Worm (Caenorhabditis elegans) whole organism, young adult: ENCODE measurements around the gene spr-3.

ENCODE experiments used
- C17E4.6 ChIP-seq: fragments of 200-800 bp; sonication (Bioruptor generic); IDR thresholded peaks from 2 replicates; pipeline ENCODE4 v1.3.6; 2022; ENCODE audit warnings: missing genetic modification reagents, missing genetic modification characterization, missing compliant biosample characterization
- F23B12.7 ChIP-seq: sonication (generic microtip); optimal IDR thresholded peaks from 2 replicates; lab custom pipeline; 2017; ENCODE audit warnings: missing genetic modification characterization, mild to moderate bottlenecking, missing compliant biosample characterization, antibody characterized with exemption, moderate library complexity; ENCODE audit not compliant: insufficient read depth
- F55B11.4 ChIP-seq: sonication (generic microtip); optimal IDR thresholded peaks from 2 replicates; lab custom pipeline; 2016; ENCODE audit warnings: missing compliant biosample characterization, missing genetic modification characterization, borderline replicate concordance; ENCODE audit not compliant: insufficient read depth
- F57A8.1 ChIP-seq: fragments of 200-800 bp; sonication (Bioruptor generic); optimal IDR thresholded peaks from 2 replicates; lab custom pipeline; 2018; ENCODE audit warnings: mild to moderate bottlenecking, missing genetic modification characterization, moderate library complexity, missing compliant biosample characterization
- K11D2.4 ChIP-seq: fragments of 200-800 bp; sonication (Bioruptor generic); IDR thresholded peaks from 2 replicates; pipeline ENCODE4 v1.3.6; 2022; ENCODE audit warnings: missing genetic modification reagents, missing genetic modification characterization, missing compliant biosample characterization
- Y67H2A.10 ChIP-seq: fragments of 200-800 bp; sonication (Bioruptor generic); conservative IDR thresholded peaks from 2 replicates; pipeline ENCODE4 v1.3.6; 2022; ENCODE audit warnings: missing genetic modification reagents, missing genetic modification characterization, missing compliant biosample characterization
- Y79H2A.3 ChIP-seq: fragments of 200-800 bp; sonication (Bioruptor generic); conservative IDR thresholded peaks from 2 replicates; pipeline ENCODE4 v1.3.6; 2022; ENCODE audit warnings: missing genetic modification reagents, missing genetic modification characterization, missing compliant biosample characterization
- aptf-2 ChIP-seq: fragments of 200-800 bp; sonication (Bioruptor generic); conservative IDR thresholded peaks from 2 replicates; pipeline ENCODE4 v1.3.6; 2022; ENCODE audit warnings: missing genetic modification reagents, missing genetic modification characterization, missing compliant biosample characterization
- athp-1 ChIP-seq: sonication (generic microtip); optimal IDR thresholded peaks from 2 replicates; lab custom pipeline; 2017; ENCODE audit warnings: mild to moderate bottlenecking, missing genetic modification characterization, missing compliant biosample characterization
- attf-3 ChIP-seq: fragments of 200-800 bp; sonication (Bioruptor generic); conservative IDR thresholded peaks from 2 replicates; pipeline ENCODE4 v1.3.6; 2022; ENCODE audit warnings: missing genetic modification reagents, missing genetic modification characterization, missing compliant biosample characterization
- attf-5 ChIP-seq: fragments of 200-800 bp; sonication (Bioruptor generic); optimal IDR thresholded peaks from 2 replicates; lab custom pipeline; 2018; ENCODE audit warnings: mild to moderate bottlenecking, missing genetic modification characterization, missing compliant biosample characterization
- attf-6 ChIP-seq: fragments of 200-800 bp; sonication (Bioruptor generic); IDR thresholded peaks from 2 replicates; pipeline ENCODE4 v1.3.6; 2022; ENCODE audit warnings: missing genetic modification reagents, missing genetic modification characterization, missing compliant biosample characterization
- cebp-1 ChIP-seq, 2 experiments: fragments of 200-800 bp in 1 of 2; sonication (Bioruptor generic) in 1 of 2; sonication (generic microtip) in 1 of 2; IDR thresholded peaks in 1 of 2; optimal IDR thresholded peaks in 1 of 2; 2 replicates each; pipeline versions ENCODE4 v1.3.6 to Lab custom; 2017 to 2022; ENCODE audit warnings: missing compliant biosample characterization in 2 of 2, missing genetic modification characterization in 2 of 2, mild to moderate bottlenecking in 1 of 2, missing genetic modification reagents in 1 of 2, moderate library complexity in 1 of 2
- cebp-2 ChIP-seq: fragments of 200-800 bp; sonication (Bioruptor generic); IDR thresholded peaks from 2 replicates; pipeline ENCODE4 v1.3.6; 2022; ENCODE audit warnings: missing genetic modification characterization, missing compliant biosample characterization
- ceh-27 ChIP-seq: fragments of 200-800 bp; sonication (Bioruptor generic); optimal IDR thresholded peaks from 2 replicates; lab custom pipeline; 2018; ENCODE audit warnings: mild to moderate bottlenecking, missing genetic modification characterization, moderate library complexity, missing compliant biosample characterization
- ceh-40 ChIP-seq: fragments of 200-800 bp; sonication (Bioruptor generic); IDR thresholded peaks from 2 replicates; pipeline ENCODE4 v1.3.6; 2022; ENCODE audit warnings: missing genetic modification characterization, missing compliant biosample characterization
- dox-1 ChIP-seq: fragments of 200-800 bp; sonication (Bioruptor generic); IDR thresholded peaks from 2 replicates; pipeline ENCODE4 v1.3.6; 2022; ENCODE audit warnings: missing genetic modification reagents, missing genetic modification characterization, missing compliant biosample characterization
- dpff-1 ChIP-seq: sonication (generic microtip); optimal IDR thresholded peaks from 2 replicates; lab custom pipeline; 2017; ENCODE audit warnings: mild to moderate bottlenecking, missing genetic modification characterization, missing compliant biosample characterization
- egrh-3 ChIP-seq: fragments of 200-800 bp; sonication (Bioruptor generic); IDR thresholded peaks from 2 replicates; pipeline ENCODE4 v1.3.6; 2022; ENCODE audit warnings: missing genetic modification reagents, missing genetic modification characterization, missing compliant biosample characterization
- ekl-4 ChIP-seq: fragments of 200-800 bp; sonication (Bioruptor generic); IDR thresholded peaks from 2 replicates; pipeline ENCODE4 v1.3.6; 2022; ENCODE audit warnings: missing genetic modification reagents, missing genetic modification characterization, missing compliant biosample characterization
- hrde-1 ChIP-seq: sonication (generic microtip); optimal IDR thresholded peaks from 2 replicates; lab custom pipeline; 2016; ENCODE audit warnings: missing genetic modification characterization, mild to moderate bottlenecking, missing compliant biosample characterization, moderate library complexity, missing genotype, missing genetic modification reagents, borderline replicate concordance
- lag-1 ChIP-seq: fragments of 200-800 bp; sonication (Bioruptor generic); IDR thresholded peaks from 2 replicates; pipeline ENCODE4 v1.3.6; 2022; ENCODE audit warnings: missing genetic modification reagents, missing genetic modification characterization, missing compliant biosample characterization
- lin-35 ChIP-seq, 3 experiments: fragments of 150-350 bp in 2 of 3; sonication (generic microtip) in 1 of 3; optimal IDR thresholded peaks; 2 replicates each; lab custom pipeline; 2014 to 2018; ENCODE audit warnings: missing biosample characterization in 3 of 3, missing genetic modification characterization in 3 of 3, missing genetic modification reagents in 3 of 3
- mes-4 ChIP-seq: sonication (generic microtip); optimal IDR thresholded peaks from 2 replicates; lab custom pipeline; 2016; ENCODE audit warnings: missing genotype, missing genetic modification characterization, missing compliant biosample characterization
- nhr-80 ChIP-seq: sonication (generic microtip); optimal IDR thresholded peaks from 2 replicates; lab custom pipeline; 2016; ENCODE audit warnings: missing genetic modification characterization, missing compliant biosample characterization
- nhr-90 ChIP-seq: sonication (generic microtip); optimal IDR thresholded peaks from 2 replicates; lab custom pipeline; 2016; ENCODE audit warnings: missing genotype, mild to moderate bottlenecking, missing genetic modification characterization, missing compliant biosample characterization
- pha-4 ChIP-seq: fragments of 150-350 bp; sonication (generic microtip); optimal IDR thresholded peaks from 2 replicates; lab custom pipeline; 2014; ENCODE audit warnings: missing biosample characterization, missing genetic modification reagents, missing genetic modification characterization

The spr-3 gene

DNA sequence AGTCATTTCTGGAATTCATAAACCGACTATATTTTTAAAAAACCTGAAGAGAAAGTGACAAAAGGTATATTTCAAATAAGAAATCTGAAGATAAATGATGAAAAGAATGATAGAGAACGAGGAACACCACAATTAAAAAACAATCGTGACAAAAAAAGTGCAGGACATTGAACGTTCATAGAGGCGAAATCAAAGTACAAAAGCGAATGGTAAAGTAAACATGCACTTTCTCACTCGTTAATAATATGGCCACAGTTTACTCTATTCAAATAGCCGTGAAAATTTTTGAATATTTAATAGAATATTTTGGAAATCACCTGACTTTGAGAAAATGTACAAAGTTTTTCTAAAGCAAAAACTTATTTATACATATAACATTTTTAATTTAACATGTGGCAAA, 21.7 kb upstream of the spr-3 start, which contains the start of gene F46H6.5:
TSS of gene F46H6.5 (minus strand) at position 10 of the 400 bp plus-strand sequence.
- TF ChIP-seq F55B11.4 (tag; lab: Kevin White, UChicago) (no peak), C17E4.6 (GFP tag; lab: Robert Waterston, UW) (no peak), ceh-40 (GFP tag; lab: Robert Waterston, UW) (no peak)

ce11 chrX:4493439-4494006, 20.4 kb upstream of the spr-3 start:
- no peak for TF ChIP-seq attf-6 (GFP tag; lab: Robert Waterston, UW)
- no peak for TF ChIP-seq lin-35 (GFP tag; optimal IDR thresholded peaks at IDR 0.05; lab: Kevin White, UChicago)
- no peak for TF ChIP-seq Y67H2A.10 (GFP tag; lab: Robert Waterston, UW)
- no peak for TF ChIP-seq cebp-2 (GFP tag; lab: Robert Waterston, UW)

DNA sequence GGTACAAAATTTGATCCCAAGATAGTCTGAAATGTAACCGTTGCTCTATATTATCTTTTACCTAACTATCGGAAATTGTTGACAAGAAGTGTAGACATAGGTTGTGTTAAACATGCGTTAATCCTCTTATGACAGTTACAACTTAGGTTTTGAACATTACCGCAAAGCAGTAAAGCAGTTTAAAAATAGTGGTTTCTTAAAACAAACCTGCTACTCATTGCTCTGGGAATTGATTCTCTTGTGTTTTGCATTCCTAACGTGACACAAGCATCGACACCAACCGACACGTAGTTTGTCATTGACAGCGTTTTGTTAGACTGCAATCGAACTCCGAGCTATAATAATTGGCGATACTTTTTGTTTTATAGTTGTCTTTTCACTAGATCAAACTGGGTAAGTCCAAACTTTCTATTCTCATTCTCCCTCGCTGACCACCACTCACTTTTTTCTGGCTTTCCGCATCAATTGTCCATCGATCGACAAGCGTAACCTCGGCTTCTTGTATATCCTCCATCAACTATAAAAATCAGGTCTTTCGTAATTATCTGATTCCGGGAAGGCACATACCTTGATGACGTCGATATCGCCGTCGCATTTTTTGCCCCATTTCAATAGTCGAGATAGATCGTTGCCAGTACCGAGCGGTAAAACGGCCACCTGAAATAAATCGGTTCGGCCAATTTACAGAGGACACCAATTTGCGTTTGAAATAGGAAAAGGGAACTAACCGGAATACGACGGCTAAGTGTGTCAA, 17.9 kb upstream of the spr-3 start:
- no peak for TF ChIP-seq egrh-3 (GFP tag; lab: Robert Waterston, UW)
- TF ChIP-seq pha-4 (tag; lab: Kevin White, UChicago), result no peak
- TF ChIP-seq ekl-4, result no peak
- TF ChIP-seq, all 124 proteins: peak for 0

ce11 chrX:4498078-4498477, 15.8 kb upstream of the spr-3 start:
- TF ChIP-seq lag-1 (GFP tag; lab: Robert Waterston, UW), result no peak
- TF ChIP-seq ceh-27 (GFP tag; lab: Kevin White, UChicago), result no peak
- TF ChIP-seq attf-5 (GFP tag; lab: Kevin White, UChicago), result peak; percentile 26
- no peak for TF ChIP-seq cebp-1 (GFP tag; IDR thresholded peaks at IDR 0.05; lab: Robert Waterston, UW)
- TF ChIP-seq cebp-1 (tag; optimal IDR thresholded peaks at IDR 0.05; lab: Kevin White, UChicago), result peak; percentile 30
- no peak for TF ChIP-seq K11D2.4 (GFP tag; lab: Robert Waterston, UW)
- TF ChIP-seq mes-4 (tag; lab: Kevin White, UChicago), result no peak
- peak; percentile 87 for TF ChIP-seq nhr-80 (tag; lab: Kevin White, UChicago)
- TF ChIP-seq nhr-90 (tag; lab: Kevin White, UChicago), result no peak
- peak; percentile 45; the same call in 1 of the 2 replicates for TF ChIP-seq dox-1 (GFP tag; lab: Robert Waterston, UW)
- TF ChIP-seq athp-1 (tag; lab: Kevin White, UChicago), result no peak
- no peak for TF ChIP-seq Y79H2A.3 (GFP tag; lab: Robert Waterston, UW)

ce11 chrX:4498478-4498877, 15.4 kb upstream of the spr-3 start:
- TF ChIP-seq hrde-1 (tag; lab: Kevin White, UChicago), result no peak
- TF ChIP-seq F23B12.7 (tag; lab: Kevin White, UChicago), result no peak
- peak; percentile 2 for TF ChIP-seq nhr-80 (tag; lab: Kevin White, UChicago)

- TF ChIP-seq F57A8.1, result no peak
- TF ChIP-seq attf-3 (GFP tag; lab: Robert Waterston, UW), result no peak
- TF ChIP-seq dpff-1, result no peak
- TF ChIP-seq aptf-2 (GFP tag; lab: Robert Waterston, UW), result no peak
These were observed 13.4 kb upstream of the spr-3 start for ce11 chrX:4500499-4500898.
